Worm (Caenorhabditis elegans): ENCODE results near the gene R12B2.13.

R12B2.13 gene

ce11 chrIII:5836261-5836660, 3.0 kb upstream of the R12B2.13 start:
- TF ChIP-seq C08G9.2 (tag; optimal IDR thresholded peaks at IDR 0.05), result no peak
- no peak for TF ChIP-seq hlh-8 (tag; optimal IDR thresholded peaks at IDR 0.05)
- no peak for TF ChIP-seq npax-4 (tag; optimal IDR thresholded peaks at IDR 0.05)
- no peak for TF ChIP-seq fax-1 (tag; optimal IDR thresholded peaks at IDR 0.05)
- no peak for TF ChIP-seq nhr-11 (tag; optimal IDR thresholded peaks at IDR 0.05)
- TF ChIP-seq pag-3 (tag; optimal IDR thresholded peaks at IDR 0.05; ENCODE audit: borderline replicate concordance), result no peak
- TF ChIP-seq ztf-16 (tag; optimal IDR thresholded peaks at IDR 0.05), result no peak
- TF ChIP-seq elt-4 (tag; optimal IDR thresholded peaks at IDR 0.05), result no peak

ce11 chrIII:5835163-5835871, 2.0 kb upstream of the R12B2.13 start:
- TF ChIP-seq ceh-2 (tag; optimal IDR thresholded peaks at IDR 0.05) (no peak), elt-2 (tag; optimal IDR thresholded peaks at IDR 0.05) (peak; percentile 89), ceh-18 (tag; optimal IDR thresholded peaks at IDR 0.05) (peak; percentile 63), C08G9.2 (tag; optimal IDR thresholded peaks at IDR 0.05) (peak; percentile 46), unc-3 (GFP tag; conservative IDR thresholded peaks at IDR 0.05) (no peak), unc-3 (tag; optimal IDR thresholded peaks at IDR 0.05) (no peak), ceh-45 (GFP tag; IDR thresholded peaks at IDR 0.05) (no peak), ceh-34 (tag; optimal IDR thresholded peaks at IDR 0.05) (peak; percentile 23), rnt-1 (tag; optimal IDR thresholded peaks at IDR 0.05) (peak; percentile 49), ets-4 (tag; optimal IDR thresholded peaks at IDR 0.05) (peak; percentile 26)

ce11 chrIII:5834663-5835062, 1.4 kb upstream of the R12B2.13 start:
- TF ChIP-seq unc-42 (tag; optimal IDR thresholded peaks at IDR 0.05) (peak; percentile 61), ceh-2 (tag; optimal IDR thresholded peaks at IDR 0.05) (no peak)

ce11 chrIII:5834053-5834452, 777 bp upstream of the R12B2.13 start, which contains the start of gene R12B2.6:
Gene R12B2.6, minus strand, starts transcription at chrIII:5834153.
- no peak for TF ChIP-seq pag-3 (tag; optimal IDR thresholded peaks at IDR 0.05; ENCODE audit: borderline replicate concordance)

ce11 chrIII:5832442-5832841, 834 bp downstream of the R12B2.13 start:
- TF ChIP-seq ceh-6 (GFP tag; optimal IDR thresholded peaks at IDR 0.05), result no peak
- no peak for TF ChIP-seq pros-1 (tag; optimal IDR thresholded peaks at IDR 0.05)
- TF ChIP-seq Y22D7AL.16 (tag; optimal IDR thresholded peaks at IDR 0.05), result no peak
- TF ChIP-seq gmeb-2 (tag; optimal IDR thresholded peaks at IDR 0.05), result no peak

- no peak for TF ChIP-seq fkh-10 (GFP tag; optimal IDR thresholded peaks at IDR 0.05)
- peak; percentile 23 for TF ChIP-seq che-1 (tag; optimal IDR thresholded peaks at IDR 0.05)
These were observed 5.2 kb downstream of the R12B2.13 start for ce11 chrIII:5828065-5828464.

ce11 chrIII:5826895-5827437, 6.3 kb downstream of the R12B2.13 start:
- TF ChIP-seq ets-4 (tag; optimal IDR thresholded peaks at IDR 0.05) (peak; percentile 19), unc-42 (tag; optimal IDR thresholded peaks at IDR 0.05) (peak; percentile 95), pha-4 (tag; optimal IDR thresholded peaks at IDR 0.05) (no peak)

ce11 chrIII:5824450-5824972, 8.8 kb downstream of the R12B2.13 start:
- TF ChIP-seq pqm-1 (tag; optimal IDR thresholded peaks at IDR 0.05) (no peak), ceh-31 (tag; optimal IDR thresholded peaks at IDR 0.05) (peak; percentile 26), K02D7.2 (tag; optimal IDR thresholded peaks at IDR 0.05) (no peak), pha-4 (tag; optimal IDR thresholded peaks at IDR 0.05) (no peak), ceh-24 (tag; optimal IDR thresholded peaks at IDR 0.05) (no peak), elt-2 (tag; optimal IDR thresholded peaks at IDR 0.05) (no peak)

All from whole organism, late embryonic.